Worm (Caenorhabditis elegans) whole organism, young adult: ENCODE measurements around the gene F23D12.1.

ENCODE experiments used
- B0035.1 ChIP-seq: sonication (generic microtip); optimal IDR thresholded peaks from 2 replicates; lab custom pipeline; 2016; ENCODE audit warnings: missing genetic modification characterization, mild to moderate bottlenecking, missing compliant biosample characterization, missing genotype, missing genetic modification reagents
- F22D6.2 ChIP-seq: sonication (generic microtip); optimal IDR thresholded peaks from 2 replicates; lab custom pipeline; 2016; ENCODE audit warnings: mild to moderate bottlenecking, missing genetic modification characterization, missing compliant biosample characterization
- F39B2.1 ChIP-seq: fragments of 200-800 bp; sonication (Bioruptor generic); IDR thresholded peaks from 2 replicates; pipeline ENCODE4 v1.3.6; 2022; ENCODE audit warnings: missing genetic modification reagents, missing genetic modification characterization, missing compliant biosample characterization
- Y53F4B.3 ChIP-seq: fragments of 200-800 bp; sonication (Bioruptor generic); IDR thresholded peaks from 2 replicates; pipeline ENCODE4 v1.3.6; 2022; ENCODE audit warnings: missing genetic modification reagents, missing genetic modification characterization, missing compliant biosample characterization
- Y53G8AR.9 ChIP-seq: fragments of 200-800 bp; sonication (Bioruptor generic); conservative IDR thresholded peaks from 2 replicates; pipeline ENCODE4 v1.3.6; 2022; ENCODE audit warnings: missing genetic modification reagents, missing genetic modification characterization, missing compliant biosample characterization
- attf-3 ChIP-seq: fragments of 200-800 bp; sonication (Bioruptor generic); conservative IDR thresholded peaks from 2 replicates; pipeline ENCODE4 v1.3.6; 2022; ENCODE audit warnings: missing genetic modification reagents, missing genetic modification characterization, missing compliant biosample characterization
- attf-5 ChIP-seq: fragments of 200-800 bp; sonication (Bioruptor generic); optimal IDR thresholded peaks from 2 replicates; lab custom pipeline; 2018; ENCODE audit warnings: mild to moderate bottlenecking, missing genetic modification characterization, missing compliant biosample characterization
- attf-6 ChIP-seq: fragments of 200-800 bp; sonication (Bioruptor generic); IDR thresholded peaks from 2 replicates; pipeline ENCODE4 v1.3.6; 2022; ENCODE audit warnings: missing genetic modification reagents, missing genetic modification characterization, missing compliant biosample characterization
- bed-1 ChIP-seq: fragments of 200-800 bp; sonication (Bioruptor generic); IDR thresholded peaks from 2 replicates; pipeline ENCODE4 v1.3.6; 2022; ENCODE audit warnings: missing genetic modification reagents, missing genetic modification characterization, missing compliant biosample characterization
- ceh-40 ChIP-seq: fragments of 200-800 bp; sonication (Bioruptor generic); IDR thresholded peaks from 2 replicates; pipeline ENCODE4 v1.3.6; 2022; ENCODE audit warnings: missing genetic modification characterization, missing compliant biosample characterization
- ceh-58 ChIP-seq: fragments of 200-800 bp; sonication (Bioruptor generic); IDR thresholded peaks from 2 replicates; pipeline ENCODE4 v1.3.6; 2022; ENCODE audit warnings: missing genetic modification characterization, missing compliant biosample characterization
- dpl-1 ChIP-seq: fragments of 150-350 bp; optimal IDR thresholded peaks from 2 replicates; lab custom pipeline; 2014; ENCODE audit warnings: missing biosample characterization, missing genetic modification reagents, missing genetic modification characterization
- efl-1 ChIP-seq: fragments of 150-350 bp; optimal IDR thresholded peaks from 2 replicates; lab custom pipeline; 2014; ENCODE audit warnings: missing biosample characterization, missing genetic modification reagents, missing genetic modification characterization
- hlh-12 ChIP-seq: sonication (generic microtip); optimal IDR thresholded peaks from 2 replicates; lab custom pipeline; 2016; ENCODE audit warnings: missing genetic modification characterization, missing compliant biosample characterization
- hmg-1.2 ChIP-seq: fragments of 200-800 bp; sonication (Bioruptor generic); IDR thresholded peaks from 2 replicates; pipeline ENCODE4 v1.3.6; 2022; ENCODE audit warnings: missing genetic modification reagents, missing genetic modification characterization, missing compliant biosample characterization
- hsf-1 ChIP-seq: fragments of 200-800 bp; sonication (Bioruptor generic); IDR thresholded peaks from 2 replicates; pipeline ENCODE4 v1.3.6; 2022; ENCODE audit warnings: missing genetic modification reagents, missing genetic modification characterization, missing compliant biosample characterization
- let-526 ChIP-seq: fragments of 200-800 bp; sonication (Bioruptor generic); IDR thresholded peaks from 2 replicates; pipeline ENCODE4 v1.3.6; 2022; ENCODE audit warnings: missing genetic modification reagents, missing genetic modification characterization, missing compliant biosample characterization
- lin-26 ChIP-seq: fragments of 200-800 bp; sonication (Bioruptor generic); IDR thresholded peaks from 2 replicates; pipeline ENCODE4 v1.3.6; 2022; ENCODE audit warnings: missing genetic modification reagents, missing genetic modification characterization, missing compliant biosample characterization
- lsl-1 ChIP-seq: fragments of 200-800 bp; sonication (Bioruptor generic); optimal IDR thresholded peaks from 2 replicates; lab custom pipeline; 2018; ENCODE audit warnings: mild to moderate bottlenecking, missing genetic modification characterization, moderate library complexity, missing compliant biosample characterization
- madf-3 ChIP-seq: fragments of 200-800 bp; sonication (Bioruptor generic); IDR thresholded peaks from 2 replicates; pipeline ENCODE4 v1.3.6; 2022; ENCODE audit warnings: missing genetic modification reagents, missing genetic modification characterization, missing compliant biosample characterization
- madf-6 ChIP-seq: fragments of 200-800 bp; sonication (Bioruptor generic); IDR thresholded peaks from 2 replicates; pipeline ENCODE4 v1.3.6; 2022; ENCODE audit warnings: missing genetic modification reagents, missing genetic modification characterization, missing compliant biosample characterization
- mel-28 ChIP-seq: sonication (generic microtip); optimal IDR thresholded peaks from 2 replicates; lab custom pipeline; 2016; ENCODE audit warnings: borderline replicate concordance, mild to moderate bottlenecking, missing genetic modification characterization, missing compliant biosample characterization
- mes-4 ChIP-seq: sonication (generic microtip); optimal IDR thresholded peaks from 2 replicates; lab custom pipeline; 2016; ENCODE audit warnings: missing genotype, missing genetic modification characterization, missing compliant biosample characterization
- mxl-1 ChIP-seq: sonication (generic microtip); optimal IDR thresholded peaks from 2 replicates; lab custom pipeline; 2016; ENCODE audit warnings: missing genetic modification characterization, missing compliant biosample characterization
- nfya-2 ChIP-seq: fragments of 200-800 bp; sonication (Bioruptor generic); IDR thresholded peaks from 2 replicates; pipeline ENCODE4 v1.3.6; 2022; ENCODE audit warnings: missing genetic modification reagents, missing genetic modification characterization, missing compliant biosample characterization
- pbrm-1 ChIP-seq: fragments of 200-800 bp; sonication (Bioruptor generic); IDR thresholded peaks from 2 replicates; pipeline ENCODE4 v1.3.6; 2022; ENCODE audit warnings: missing genetic modification reagents, missing genetic modification characterization, missing compliant biosample characterization
- rpc-1 ChIP-seq, 2 experiments: fragments of 150-350 bp in 1 of 2; sonication (generic microtip) in 1 of 2; optimal IDR thresholded peaks; 2 replicates each; lab custom pipeline; 2014 to 2018; ENCODE audit warnings: missing biosample characterization in 1 of 2, missing genetic modification characterization in 1 of 2, missing genetic modification reagents in 1 of 2, missing genotype in 1 of 2
- snpc-1.3 ChIP-seq: sonication (generic microtip); optimal IDR thresholded peaks from 2 replicates; lab custom pipeline; 2017; ENCODE audit warnings: missing genetic modification characterization, mild to moderate bottlenecking, missing compliant biosample characterization, antibody characterized with exemption, moderate library complexity, missing genotype, missing genetic modification reagents; ENCODE audit not compliant: insufficient read depth
- xnd-1 ChIP-seq: sonication (generic microtip); optimal IDR thresholded peaks from 2 replicates; lab custom pipeline; 2016; ENCODE audit warnings: missing genotype, missing genetic modification reagents, missing genetic modification characterization, missing compliant biosample characterization
- zfh-2 ChIP-seq: fragments of 200-800 bp; sonication (Bioruptor generic); conservative IDR thresholded peaks from 2 replicates; pipeline ENCODE4 v1.3.6; 2022; ENCODE audit warnings: missing genetic modification reagents, missing genetic modification characterization, missing compliant biosample characterization
- ztf-25 ChIP-seq: fragments of 200-800 bp; sonication (Bioruptor generic); IDR thresholded peaks from 2 replicates; pipeline ENCODE4 v1.3.6; 2022; ENCODE audit warnings: missing genetic modification reagents, missing genetic modification characterization, missing compliant biosample characterization
- ztf-3 ChIP-seq: fragments of 200-800 bp; sonication (Bioruptor generic); optimal IDR thresholded peaks from 2 replicates; lab custom pipeline; 2018; ENCODE audit warnings: mild to moderate bottlenecking, missing genetic modification characterization, missing compliant biosample characterization
- ztf-6 ChIP-seq: fragments of 200-800 bp; sonication (Bioruptor generic); IDR thresholded peaks from 2 replicates; pipeline ENCODE4 v1.3.6; 2022; ENCODE audit warnings: missing genetic modification reagents, missing genetic modification characterization, missing compliant biosample characterization

F23D12.1 gene

DNA sequence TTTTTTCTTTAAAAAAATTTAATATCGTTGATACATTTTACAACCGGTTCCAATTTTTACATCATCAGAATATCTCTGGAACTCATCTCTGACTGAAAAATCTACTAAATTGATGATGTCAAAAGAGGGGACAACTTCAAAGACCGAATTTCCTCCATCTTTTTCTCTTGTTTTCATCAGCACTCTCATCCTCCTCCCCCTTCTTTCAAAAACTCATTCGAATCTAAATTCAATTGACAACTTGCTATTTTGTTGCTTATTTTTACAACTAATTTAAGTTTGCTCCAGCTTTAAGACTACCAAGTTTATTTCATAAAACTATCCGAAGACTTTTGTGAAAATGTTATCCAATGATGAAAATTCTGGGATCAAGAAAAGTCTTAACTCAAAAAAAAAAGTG is 28.9 kb downstream of the F23D12.1 start (continued):
- no peak for TF ChIP-seq pbrm-1 (GFP tag; lab: Robert Waterston, UW)
- TF ChIP-seq, all 124 proteins: peak for 0

DNA sequence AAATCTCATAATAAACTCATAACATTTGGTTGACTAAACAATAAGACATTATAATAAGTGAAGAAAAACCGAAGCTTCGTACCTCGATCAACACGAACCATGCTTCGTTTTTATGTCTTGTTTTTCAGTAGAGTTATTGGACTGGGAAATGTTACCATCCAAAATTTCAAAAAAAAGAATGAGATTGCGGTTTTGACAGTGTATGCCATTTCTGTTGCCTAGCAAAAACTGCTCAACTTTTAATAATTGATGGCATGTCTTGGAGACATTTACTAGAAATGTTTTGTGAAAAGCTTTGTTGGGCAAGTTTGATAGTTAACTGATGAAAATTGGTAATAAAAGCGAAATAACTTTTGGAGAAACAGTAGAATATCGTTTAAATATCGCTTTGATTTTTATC is 32.7 kb downstream of the F23D12.1 start, which contains the start of gene Y60A9.1:
TSS of gene Y60A9.1 (minus strand) at position 101 of the 400 bp plus-strand sequence.
- no peak for TF ChIP-seq nfya-2 (GFP tag; lab: Robert Waterston, UW)
- TF ChIP-seq hlh-12 (tag; lab: Kevin White, UChicago) = no peak
- TF ChIP-seq B0035.1 = no peak
- TF ChIP-seq madf-6 (GFP tag; lab: Robert Waterston, UW) = no peak
- no peak for TF ChIP-seq zfh-2 (GFP tag; lab: Robert Waterston, UW)
- no peak for TF ChIP-seq mel-28 (tag; lab: Kevin White, UChicago)
- no peak for TF ChIP-seq snpc-1.3
- no peak for TF ChIP-seq ztf-25
- TF ChIP-seq attf-5 (GFP tag; lab: Kevin White, UChicago) = no peak
- no peak for TF ChIP-seq xnd-1 (tag; lab: Kevin White, UChicago)
- no peak for TF ChIP-seq rpc-1 (optimal IDR thresholded peaks at IDR 0.05; lab: Kevin White, UChicago)
- TF ChIP-seq rpc-1 (tag; optimal IDR thresholded peaks at IDR 0.05; lab: Kevin White, UChicago) = no peak
- no peak for TF ChIP-seq attf-3
- no peak for TF ChIP-seq lin-26
- TF ChIP-seq dpl-1 (GFP tag; lab: Kevin White, UChicago) = no peak
- no peak for TF ChIP-seq mes-4 (tag; lab: Kevin White, UChicago)
- no peak for TF ChIP-seq ztf-3 (GFP tag; lab: Kevin White, UChicago)
- no peak for TF ChIP-seq mxl-1 (tag; lab: Kevin White, UChicago)
- no peak for TF ChIP-seq hmg-1.2 (GFP tag; lab: Robert Waterston, UW)
- no peak for TF ChIP-seq F22D6.2 (tag; lab: Kevin White, UChicago)

DNA sequence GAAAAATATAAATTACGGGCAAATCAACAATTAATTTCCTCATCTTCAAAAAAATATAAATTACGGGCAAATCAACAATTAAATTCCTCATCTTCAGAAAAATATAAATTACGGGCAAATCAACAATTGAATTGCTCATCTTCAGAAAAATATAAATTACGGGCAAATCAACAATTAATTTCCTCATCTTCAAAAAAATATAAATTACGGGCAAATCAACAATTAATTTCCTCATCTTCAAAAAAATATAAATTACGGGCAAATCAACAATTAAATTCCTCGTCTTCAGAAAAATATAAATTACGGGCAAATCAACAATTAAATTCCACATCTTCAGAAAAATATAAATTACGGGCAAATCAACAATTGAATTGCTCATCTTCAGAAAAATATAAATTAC is 40.2 kb downstream of the F23D12.1 start:
- peak; percentile 37; the same call in 1 of the 2 replicates for TF ChIP-seq Y53F4B.3 (GFP tag; lab: Robert Waterston, UW)

DNA sequence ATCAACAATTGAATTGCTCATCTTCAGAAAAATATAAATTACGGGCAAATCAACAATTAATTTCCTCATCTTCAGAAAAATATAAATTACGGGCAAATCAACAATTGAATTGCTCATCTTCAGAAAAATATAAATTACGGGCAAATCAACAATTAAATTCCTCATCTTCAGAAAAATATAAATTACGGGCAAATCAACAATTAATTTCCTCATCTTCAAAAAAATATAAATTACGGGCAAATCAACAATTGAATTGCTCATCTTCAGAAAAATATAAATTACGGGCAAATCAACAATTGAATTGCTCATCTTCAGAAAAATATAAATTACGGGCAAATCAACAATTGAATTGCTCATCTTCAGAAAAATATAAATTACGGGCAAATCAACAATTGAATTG is 41.3 kb downstream of the F23D12.1 start:
- TF ChIP-seq hsf-1 (GFP tag; lab: Robert Waterston, UW) (0 out of 2 replicates have a peak, but pooled peaks have one; percentile 18), bed-1 (peak; percentile 77; the same call in 1 of the 2 replicates), let-526 (peak; percentile 75), F39B2.1 (peak; percentile 76; the same call in 1 of the 2 replicates), Y53G8AR.9 (GFP tag; lab: Robert Waterston, UW) (0 out of 2 replicates have a peak, but pooled peaks have one; percentile 36), attf-6 (GFP tag; lab: Robert Waterston, UW) (peak; percentile 47; the same call in 1 of the 2 replicates), madf-3 (GFP tag; lab: Robert Waterston, UW) (peak; percentile 65; the same call in 1 of the 2 replicates), ceh-58 (GFP tag; lab: Robert Waterston, UW) (peak; percentile 85; the same call in 1 of the 2 replicates), ceh-40 (GFP tag; lab: Robert Waterston, UW) (0 out of 2 replicates have a peak, but pooled peaks have one; percentile 50), ztf-6 (peak; percentile 32; the same call in 1 of the 2 replicates)
- TF ChIP-seq, all 124 proteins: peak for 10; not testable (repeated sequence) for 114

DNA sequence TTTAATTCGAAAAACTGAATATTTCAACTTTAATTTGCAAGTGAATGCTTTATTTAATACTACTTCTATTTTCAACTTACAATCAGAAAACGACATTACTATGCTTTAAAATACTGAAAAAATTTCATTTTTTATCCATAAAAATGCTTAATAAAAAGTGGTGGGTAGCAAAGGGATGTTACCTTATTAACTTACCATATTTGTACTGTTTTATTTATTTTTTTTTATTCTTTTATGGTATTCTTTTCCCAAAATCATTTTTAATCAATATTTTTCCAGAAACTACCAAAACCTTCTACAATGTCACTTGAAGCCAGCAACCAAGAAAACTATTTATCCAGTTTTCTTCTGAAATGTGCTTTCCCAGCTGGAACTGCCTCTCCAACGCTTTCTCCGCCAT is 45.0 kb downstream of the F23D12.1 start, which contains the start of gene Y60A9.3:
TSS of gene Y60A9.3 (plus strand) at position 301 of the 400 bp plus-strand sequence.
- TF ChIP-seq lsl-1 (GFP tag; lab: Kevin White, UChicago) = no peak
- no peak for TF ChIP-seq efl-1 (GFP tag; lab: Kevin White, UChicago)
